Worm (Caenorhabditis elegans): ENCODE data around the gene nhr-171.
"Not testable (repeated sequence)": the region's sequence is repeated elsewhere in the genome, so short reads cannot be mapped to it uniquely, and the experiment has no call there.

Gene nhr-171

ce11 chrV:7511465-7511864 lies at the start of gene nhr-171:
Gene nhr-171 (plus strand): TSS chrV:7511765.
- TF ChIP-seq sma-3 (GFP tag; optimal IDR thresholded peaks at IDR 0.05); ama-1 (optimal IDR thresholded peaks at IDR 0.05); aly-2 (tag; optimal IDR thresholded peaks at IDR 0.05): not testable (repeated sequence)

- TF ChIP-seq nhr-23 (tag; optimal IDR thresholded peaks at IDR 0.05) (no peak), zag-1 (tag; optimal IDR thresholded peaks at IDR 0.05) (no peak), ztf-11 (tag; optimal IDR thresholded peaks at IDR 0.05) (no peak), ceh-16 (tag; optimal IDR thresholded peaks at IDR 0.05) (no peak), lin-39 (tag; optimal IDR thresholded peaks at IDR 0.05) (no peak), snpc-4 (tag; optimal IDR thresholded peaks at IDR 0.05) (no peak), C34F6.9 (tag; optimal IDR thresholded peaks at IDR 0.05) (no peak), crh-2 (tag; optimal IDR thresholded peaks at IDR 0.05) (no peak), skn-1 (tag; optimal IDR thresholded peaks at IDR 0.05) (no peak), nhr-129 (tag; optimal IDR thresholded peaks at IDR 0.05) (no peak), ama-1 (optimal IDR thresholded peaks at IDR 0.05) (no peak), sem-4 (tag; optimal IDR thresholded peaks at IDR 0.05) (no peak), sma-9 (GFP tag; optimal IDR thresholded peaks at IDR 0.05) (no peak), sma-9 (tag; optimal IDR thresholded peaks at IDR 0.05) (no peak), fos-1 (tag; optimal IDR thresholded peaks at IDR 0.05) (no peak), nhr-12 (tag; optimal IDR thresholded peaks at IDR 0.05) (no peak), peb-1 (tag; optimal IDR thresholded peaks at IDR 0.05) (no peak), gmeb-1 (tag; optimal IDR thresholded peaks at IDR 0.05) (no peak), egl-27 (tag; optimal IDR thresholded peaks at IDR 0.05) (no peak)
These were observed 46.9 kb upstream of the nhr-171 start, which contains the start of gene srh-89 for ce11 chrV:7464696-7465095. Gene srh-89 (minus strand): TSS chrV:7464796.

- TF ChIP-seq unc-55 (GFP tag; optimal IDR thresholded peaks at IDR 0.05), result no peak
- no peak for TF ChIP-seq nhr-77 (tag; optimal IDR thresholded peaks at IDR 0.05)
- TF ChIP-seq elt-1 (tag; optimal IDR thresholded peaks at IDR 0.05), result no peak
- no peak for TF ChIP-seq dmd-4 (tag; optimal IDR thresholded peaks at IDR 0.05)
- TF ChIP-seq snpc-4 (tag; optimal IDR thresholded peaks at IDR 0.05), result no peak
- TF ChIP-seq lin-11 (tag; optimal IDR thresholded peaks at IDR 0.05), result peak; percentile 36
- TF ChIP-seq ztf-4 (tag; optimal IDR thresholded peaks at IDR 0.05), result no peak
- TF ChIP-seq lin-39 (tag; optimal IDR thresholded peaks at IDR 0.05), result no peak
- peak; percentile 75 for TF ChIP-seq crh-2 (tag; optimal IDR thresholded peaks at IDR 0.05)
- TF ChIP-seq fos-1 (tag; optimal IDR thresholded peaks at IDR 0.05), result peak; percentile 55
- TF ChIP-seq aly-2 (tag; optimal IDR thresholded peaks at IDR 0.05), result no peak
- TF ChIP-seq egl-27 (tag; optimal IDR thresholded peaks at IDR 0.05), result no peak
- TF ChIP-seq skn-1 (tag; optimal IDR thresholded peaks at IDR 0.05), result no peak
- TF ChIP-seq sma-3 (GFP tag; optimal IDR thresholded peaks at IDR 0.05), result no peak
- TF ChIP-seq sma-9 (GFP tag; optimal IDR thresholded peaks at IDR 0.05), result no peak
- TF ChIP-seq sma-9 (tag; optimal IDR thresholded peaks at IDR 0.05), result no peak
- TF ChIP-seq unc-39 (tag; optimal IDR thresholded peaks at IDR 0.05), result no peak
- TF ChIP-seq nhr-237 (tag; optimal IDR thresholded peaks at IDR 0.05), result no peak
- peak; percentile 53 for TF ChIP-seq lin-13 (GFP tag; optimal IDR thresholded peaks at IDR 0.05)
- peak; percentile 13 for TF ChIP-seq zag-1 (tag; optimal IDR thresholded peaks at IDR 0.05)
- no peak for TF ChIP-seq nhr-25 (tag; optimal IDR thresholded peaks at IDR 0.05)
- TF ChIP-seq unc-62 (GFP tag; optimal IDR thresholded peaks at IDR 0.05), result no peak
- TF ChIP-seq ZK546.5 (tag; optimal IDR thresholded peaks at IDR 0.05), result no peak
- TF ChIP-seq sem-4 (tag; optimal IDR thresholded peaks at IDR 0.05), result no peak
- peak; percentile 78 for TF ChIP-seq F13H6.1 (tag; optimal IDR thresholded peaks at IDR 0.05)
- no peak for TF ChIP-seq nhr-11 (tag; optimal IDR thresholded peaks at IDR 0.05)
- peak in 1 of 2 experiments; percentile 57 for TF ChIP-seq mdl-1 (tag; optimal IDR thresholded peaks at IDR 0.05)
- no peak for TF ChIP-seq R02D3.7 (tag; optimal IDR thresholded peaks at IDR 0.05)
- TF ChIP-seq C34F6.9 (tag; optimal IDR thresholded peaks at IDR 0.05), result peak; percentile 87
- TF ChIP-seq ztf-1 (GFP tag; conservative IDR thresholded peaks at IDR 0.05), result no peak
- TF ChIP-seq peb-1 (tag; optimal IDR thresholded peaks at IDR 0.05), result no peak
- no peak for TF ChIP-seq blmp-1 (tag; optimal IDR thresholded peaks at IDR 0.05; ENCODE audit: insufficient read depth)
- no peak for TF ChIP-seq nhr-21 (tag; optimal IDR thresholded peaks at IDR 0.05)
- no peak for TF ChIP-seq ama-1 (optimal IDR thresholded peaks at IDR 0.05)
- peak; percentile 56 for TF ChIP-seq mab-5 (tag; optimal IDR thresholded peaks at IDR 0.05)
- TF ChIP-seq nhr-12 (tag; optimal IDR thresholded peaks at IDR 0.05), result no peak
- no peak for TF ChIP-seq nhr-23 (tag; optimal IDR thresholded peaks at IDR 0.05)
- TF ChIP-seq nhr-129 (tag; optimal IDR thresholded peaks at IDR 0.05), result no peak
- TF ChIP-seq ceh-16 (tag; optimal IDR thresholded peaks at IDR 0.05), result no peak
- no peak for TF ChIP-seq nhr-10 (tag; optimal IDR thresholded peaks at IDR 0.05)
- TF ChIP-seq elt-3 (tag; optimal IDR thresholded peaks at IDR 0.05), result no peak
- TF ChIP-seq mbf-1 (tag; optimal IDR thresholded peaks at IDR 0.05), result no peak
- TF ChIP-seq lsy-2 (tag; optimal IDR thresholded peaks at IDR 0.05), result peak in 1 of 2 experiments; percentile 2
- TF ChIP-seq ztf-11 (tag; optimal IDR thresholded peaks at IDR 0.05), result no peak
- no peak for TF ChIP-seq nhr-6 (tag; optimal IDR thresholded peaks at IDR 0.05)
- TF ChIP-seq alr-1 (tag; optimal IDR thresholded peaks at IDR 0.05), result no peak
- peak; percentile 56 for TF ChIP-seq gmeb-1 (tag; optimal IDR thresholded peaks at IDR 0.05)
- TF ChIP-seq Y55F3AM.14 (GFP tag; optimal IDR thresholded peaks at IDR 0.05), result no peak
These were observed 46.1 kb upstream of the nhr-171 start, which contains the start of gene F25E5.1 for ce11 chrV:7465509-7465908. Gene F25E5.1 (plus strand): TSS chrV:7465884.
